Worm (Caenorhabditis elegans) whole organism, L4 larva: Measurements from ENCODE around the gene rnp-7.

ENCODE experiments used
- R02D3.7 ChIP-seq: fragments of 150-350 bp; sonication (generic microtip); optimal IDR thresholded peaks from 3 replicates; lab custom pipeline; 2014; ENCODE audit warnings: missing biosample characterization, missing genetic modification characterization
- Y75B8A.6 ChIP-seq: fragments of 200-800 bp; sonication (Bioruptor generic); IDR thresholded peaks from 2 replicates; pipeline ENCODE4 v1.3.6; 2022; ENCODE audit warnings: missing genetic modification reagents, missing genetic modification characterization, missing compliant biosample characterization
- ama-1 ChIP-seq: fragments of 150-350 bp; optimal IDR thresholded peaks from 2 replicates; lab custom pipeline; 2014; ENCODE audit warnings: inconsistent platforms, mixed read lengths
- ceh-44 ChIP-seq: fragments of 200-800 bp; sonication (Bioruptor generic); IDR thresholded peaks from 2 replicates; pipeline ENCODE4 v1.3.6; 2022; ENCODE audit warnings: missing genetic modification reagents, missing genetic modification characterization, missing compliant biosample characterization
- dpl-1 ChIP-seq: fragments of 150-350 bp; optimal IDR thresholded peaks from 2 replicates; lab custom pipeline; 2014; ENCODE audit warnings: missing biosample characterization, missing genetic modification reagents, missing genetic modification characterization
- egl-27 ChIP-seq: sonication (generic microtip); optimal IDR thresholded peaks from 3 replicates; lab custom pipeline; 2017; ENCODE audit warnings: missing biosample characterization, missing genetic modification reagents, missing genetic modification characterization
- lin-13 ChIP-seq: fragments of 150-350 bp; optimal IDR thresholded peaks from 2 replicates; lab custom pipeline; 2014; ENCODE audit warnings: missing biosample characterization, missing genetic modification reagents, missing genetic modification characterization
- nhr-237 ChIP-seq: sonication (generic microtip); optimal IDR thresholded peaks from 2 replicates; lab custom pipeline; 2017; ENCODE audit warnings: missing biosample characterization, missing genetic modification characterization
- nhr-41 ChIP-seq: fragments of 200-800 bp; sonication (Bioruptor generic); IDR thresholded peaks from 2 replicates; pipeline ENCODE4 v1.3.6; 2022; ENCODE audit warnings: missing genetic modification reagents, missing genetic modification characterization, missing compliant biosample characterization
- pha-4 ChIP-seq, 2 experiments: fragments of 150-350 bp in 1 of 2; fragments of 200-800 bp in 1 of 2; sonication (Bioruptor generic) in 1 of 2; IDR thresholded peaks in 1 of 2; optimal IDR thresholded peaks in 1 of 2; 2 replicates each; pipeline versions ENCODE4 v1.3.6 to Lab custom; 2014 to 2022; ENCODE audit warnings: missing genetic modification characterization in 2 of 2, missing genetic modification reagents in 2 of 2, missing biosample characterization in 1 of 2, missing compliant biosample characterization in 1 of 2
- pqm-1 ChIP-seq: sonication (generic microtip); optimal IDR thresholded peaks from 2 replicates; lab custom pipeline; 2017; ENCODE audit warnings: missing biosample characterization, missing genetic modification characterization
- spr-3 ChIP-seq: fragments of 200-800 bp; sonication (Bioruptor generic); optimal IDR thresholded peaks from 2 replicates; lab custom pipeline; 2018; ENCODE audit warnings: mild to moderate bottlenecking, missing genetic modification characterization, missing compliant biosample characterization
- unc-62 ChIP-seq, 3 experiments: fragments of 150-350 bp in 1 of 3; sonication (generic microtip); optimal IDR thresholded peaks in 2 of 3; peaks in 1 of 3; 1 replicate in 1 of 3; 2 replicates in 2 of 3; lab custom pipeline; 2014 to 2017; ENCODE audit warnings: missing biosample characterization in 3 of 3, missing genetic modification characterization in 3 of 3, missing genetic modification reagents in 3 of 3, missing genotype in 1 of 3
- ztf-11 ChIP-seq: fragments of 150-350 bp; optimal IDR thresholded peaks from 2 replicates; lab custom pipeline; 2014; ENCODE audit warnings: missing biosample characterization, missing genetic modification characterization

DNA sequence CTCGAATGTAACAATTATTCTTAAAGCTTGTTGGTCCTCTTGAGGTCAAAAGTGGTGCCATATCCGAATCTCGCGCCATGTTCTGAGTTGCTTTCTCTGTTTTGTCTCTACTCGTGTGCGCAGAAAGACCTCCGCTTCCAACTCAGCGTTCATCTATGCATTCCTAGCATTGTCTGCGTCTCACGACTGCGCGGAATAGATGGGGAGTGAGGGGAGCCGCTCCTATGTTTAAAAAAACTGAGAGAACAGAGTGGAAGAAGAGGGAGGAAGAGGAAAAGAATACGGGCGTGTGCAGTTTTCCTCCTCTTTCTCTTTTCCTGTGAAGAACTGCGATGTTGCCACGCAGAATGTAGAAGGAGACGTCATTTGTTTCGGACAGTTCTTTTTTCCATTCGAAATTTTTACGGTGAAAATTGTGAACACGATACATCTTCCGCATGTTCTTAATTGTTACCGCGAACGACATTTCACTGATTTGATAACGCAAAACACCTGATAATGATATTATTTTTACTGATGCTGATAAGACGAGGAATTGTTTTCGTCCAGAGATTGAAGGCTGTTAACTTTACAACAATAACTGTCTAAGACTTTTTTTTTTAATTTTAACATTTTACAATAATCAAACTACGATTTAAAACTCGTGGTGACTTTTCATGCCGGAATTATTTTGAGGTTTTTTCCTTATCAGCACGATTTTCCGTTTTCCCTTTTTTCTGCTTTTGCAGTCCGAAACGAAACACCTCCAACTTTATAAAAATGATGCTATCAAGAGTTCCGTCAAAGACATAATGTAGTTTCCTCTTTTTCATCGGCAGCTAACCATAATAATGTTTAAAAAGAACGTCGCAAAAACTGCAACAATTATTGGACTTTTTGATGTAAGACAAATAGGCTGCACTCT lies 6.0 kb upstream of the rnp-7 start:
- TF ChIP-seq dpl-1 (peak; percentile 2), spr-3 (no peak), ztf-11 (tag; lab: Kevin White, UChicago) (no peak), lin-13 (GFP tag; lab: Kevin White, UChicago) (no peak), nhr-41 (GFP tag; lab: Robert Waterston, UW) (no peak), pha-4 (GFP tag; IDR thresholded peaks at IDR 0.05; lab: Robert Waterston, UW) (no peak), pha-4 (tag; optimal IDR thresholded peaks at IDR 0.05; lab: Kevin White, UChicago) (no peak), nhr-237 (tag; lab: Kevin White, UChicago) (no peak), pqm-1 (tag; lab: Kevin White, UChicago) (peak; percentile 84), R02D3.7 (tag; lab: Kevin White, UChicago) (no peak), ceh-44 (GFP tag; lab: Robert Waterston, UW) (no peak), Y75B8A.6 (no peak), ama-1 (lab: Kevin White, UChicago) (peak; percentile 2), unc-62 (GFP tag; optimal IDR thresholded peaks at IDR 0.05 in 1 of 2; lab: Kevin White, UChicago) (no peak), unc-62 (tag; optimal IDR thresholded peaks at IDR 0.05; lab: Kevin White, UChicago) (no peak), egl-27 (no peak)
